Fruit fly (Drosophila melanogaster): ENCODE data around the gene MBD-like.

DNA sequence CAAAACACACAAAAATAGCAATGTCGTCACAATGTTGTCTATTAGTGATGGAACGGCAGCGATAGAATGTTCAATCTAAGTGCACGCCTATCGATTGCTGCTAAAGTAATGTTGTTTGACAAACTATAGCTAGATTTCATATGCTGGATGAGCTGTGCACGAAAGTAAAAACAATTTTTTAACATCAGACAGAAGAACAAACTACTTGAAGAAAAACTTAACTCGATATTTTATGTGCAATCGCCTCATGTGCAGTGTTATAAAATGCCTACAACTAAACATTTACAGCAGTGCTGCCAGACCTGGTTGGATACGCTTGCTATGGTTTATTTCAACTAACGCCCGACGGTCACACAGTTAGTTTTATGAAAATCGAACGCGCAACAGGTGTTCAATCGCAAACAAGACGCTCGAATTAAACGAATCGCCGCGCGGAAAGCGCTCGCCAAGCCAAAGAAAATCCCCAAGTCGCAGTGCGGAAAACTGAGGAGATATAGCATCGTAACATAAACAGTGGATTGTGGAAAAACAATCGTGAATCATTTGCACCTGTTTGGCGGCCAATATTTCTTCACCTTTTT lies 31.5 kb downstream of the MBD-like start, which contains the start of the genes bocks and CG8312:
- TF ChIP-seq sv (GFP tag; optimal IDR thresholded peaks at IDR 0.05) = peak; percentile 27
- no peak for TF ChIP-seq dmrt93B (GFP tag; optimal IDR thresholded peaks at IDR 0.05)
- TF ChIP-seq tai (GFP tag; optimal IDR thresholded peaks at IDR 0.05) = no peak
- no peak for TF ChIP-seq psq (GFP tag; optimal IDR thresholded peaks at IDR 0.05)
- peak in 1 of 2 experiments; percentile 46 for TF ChIP-seq foxo (GFP tag; optimal IDR thresholded peaks at IDR 0.05)
- no peak for TF ChIP-seq Hr78 (GFP tag; optimal IDR thresholded peaks at IDR 0.05)
- no peak for TF ChIP-seq brk (GFP tag; optimal IDR thresholded peaks at IDR 0.05)
- no peak for TF ChIP-seq pan (optimal IDR thresholded peaks at IDR 0.05)
- peak; percentile 53 for TF ChIP-seq h (GFP tag; optimal IDR thresholded peaks at IDR 0.05)
- TF ChIP-seq br (GFP tag; optimal IDR thresholded peaks at IDR 0.05) = peak; percentile 63
- TF ChIP-seq usp (GFP tag; optimal IDR thresholded peaks at IDR 0.05) = no peak
- TF ChIP-seq Vsx2 (GFP tag; optimal IDR thresholded peaks at IDR 0.05; ENCODE audit: partially characterized antibody) = no peak
- TF ChIP-seq CrebA (GFP tag; optimal IDR thresholded peaks at IDR 0.05; ENCODE audit: borderline replicate concordance) = no peak

All from whole organism, wandering third instar larva.